Worm (Caenorhabditis elegans) whole organism, young adult: ENCODE measurements around the gene C52E4.12.
A peak's percentile ranks its signal among the peaks of the same experiment; 100 is the strongest.

Experiments used
- B0336.3 ChIP-seq: fragments of 200-800 bp; sonication (Bioruptor generic); IDR thresholded peaks from 2 replicates; pipeline ENCODE4 v1.3.6; 2022; ENCODE audit warnings: missing genetic modification characterization, missing compliant biosample characterization
- D2030.7 ChIP-seq: fragments of 200-800 bp; sonication (Bioruptor generic); IDR thresholded peaks from 2 replicates; pipeline ENCODE4 v1.3.6; 2022; ENCODE audit warnings: missing genetic modification reagents, missing genetic modification characterization, missing compliant biosample characterization
- F49E8.2 ChIP-seq: sonication (generic microtip); optimal IDR thresholded peaks from 3 replicates; lab custom pipeline; 2017; ENCODE audit warnings: missing genetic modification characterization, mild to moderate bottlenecking, missing compliant biosample characterization, antibody characterized with exemption, moderate library complexity; ENCODE audit not compliant: insufficient read depth
- F57A8.1 ChIP-seq: fragments of 200-800 bp; sonication (Bioruptor generic); optimal IDR thresholded peaks from 2 replicates; lab custom pipeline; 2018; ENCODE audit warnings: mild to moderate bottlenecking, missing genetic modification characterization, moderate library complexity, missing compliant biosample characterization
- K11D2.4 ChIP-seq: fragments of 200-800 bp; sonication (Bioruptor generic); IDR thresholded peaks from 2 replicates; pipeline ENCODE4 v1.3.6; 2022; ENCODE audit warnings: missing genetic modification reagents, missing genetic modification characterization, missing compliant biosample characterization
- athp-1 ChIP-seq: sonication (generic microtip); optimal IDR thresholded peaks from 2 replicates; lab custom pipeline; 2017; ENCODE audit warnings: mild to moderate bottlenecking, missing genetic modification characterization, missing compliant biosample characterization
- attf-5 ChIP-seq: fragments of 200-800 bp; sonication (Bioruptor generic); optimal IDR thresholded peaks from 2 replicates; lab custom pipeline; 2018; ENCODE audit warnings: mild to moderate bottlenecking, missing genetic modification characterization, missing compliant biosample characterization
- attf-6 ChIP-seq: fragments of 200-800 bp; sonication (Bioruptor generic); IDR thresholded peaks from 2 replicates; pipeline ENCODE4 v1.3.6; 2022; ENCODE audit warnings: missing genetic modification reagents, missing genetic modification characterization, missing compliant biosample characterization
- cebp-1 ChIP-seq, 2 experiments: fragments of 200-800 bp in 1 of 2; sonication (Bioruptor generic) in 1 of 2; sonication (generic microtip) in 1 of 2; IDR thresholded peaks in 1 of 2; optimal IDR thresholded peaks in 1 of 2; 2 replicates each; pipeline versions ENCODE4 v1.3.6 to Lab custom; 2017 to 2022; ENCODE audit warnings: missing compliant biosample characterization in 2 of 2, missing genetic modification characterization in 2 of 2, mild to moderate bottlenecking in 1 of 2, missing genetic modification reagents in 1 of 2, moderate library complexity in 1 of 2
- ceh-27 ChIP-seq: fragments of 200-800 bp; sonication (Bioruptor generic); optimal IDR thresholded peaks from 2 replicates; lab custom pipeline; 2018; ENCODE audit warnings: mild to moderate bottlenecking, missing genetic modification characterization, moderate library complexity, missing compliant biosample characterization
- ceh-79 ChIP-seq: sonication (generic microtip); optimal IDR thresholded peaks from 2 replicates; lab custom pipeline; 2017; ENCODE audit warnings: mild to moderate bottlenecking, missing genetic modification characterization, missing compliant biosample characterization
- ceh-91 ChIP-seq: fragments of 200-800 bp; sonication (Bioruptor generic); IDR thresholded peaks from 2 replicates; pipeline ENCODE4 v1.3.6; 2022; ENCODE audit warnings: missing genetic modification reagents, missing genetic modification characterization, missing compliant biosample characterization
- dox-1 ChIP-seq: fragments of 200-800 bp; sonication (Bioruptor generic); IDR thresholded peaks from 2 replicates; pipeline ENCODE4 v1.3.6; 2022; ENCODE audit warnings: missing genetic modification reagents, missing genetic modification characterization, missing compliant biosample characterization
- dpl-1 ChIP-seq: fragments of 150-350 bp; optimal IDR thresholded peaks from 2 replicates; lab custom pipeline; 2014; ENCODE audit warnings: missing biosample characterization, missing genetic modification reagents, missing genetic modification characterization
- efl-1 ChIP-seq: fragments of 150-350 bp; optimal IDR thresholded peaks from 2 replicates; lab custom pipeline; 2014; ENCODE audit warnings: missing biosample characterization, missing genetic modification reagents, missing genetic modification characterization
- fkh-3 ChIP-seq: sonication (generic microtip); optimal IDR thresholded peaks from 2 replicates; lab custom pipeline; 2016; ENCODE audit warnings: mild to moderate bottlenecking, missing genetic modification characterization, missing compliant biosample characterization
- let-607 ChIP-seq, 2 experiments: fragments of 200-800 bp in 1 of 2; sonication (Bioruptor generic) in 1 of 2; sonication (generic microtip) in 1 of 2; optimal IDR thresholded peaks; 2 replicates each; lab custom pipeline; 2016 to 2018; ENCODE audit warnings: mild to moderate bottlenecking in 2 of 2, missing compliant biosample characterization in 2 of 2, missing genetic modification characterization in 2 of 2, moderate library complexity in 2 of 2, missing genotype in 1 of 2
- lin-26 ChIP-seq: fragments of 200-800 bp; sonication (Bioruptor generic); IDR thresholded peaks from 2 replicates; pipeline ENCODE4 v1.3.6; 2022; ENCODE audit warnings: missing genetic modification reagents, missing genetic modification characterization, missing compliant biosample characterization
- lin-35 ChIP-seq, 3 experiments: fragments of 150-350 bp in 2 of 3; sonication (generic microtip) in 1 of 3; optimal IDR thresholded peaks; 2 replicates each; lab custom pipeline; 2014 to 2018; ENCODE audit warnings: missing biosample characterization in 3 of 3, missing genetic modification characterization in 3 of 3, missing genetic modification reagents in 3 of 3
- lin-40 ChIP-seq: sonication (generic microtip); optimal IDR thresholded peaks from 2 replicates; lab custom pipeline; 2016; ENCODE audit warnings: missing genetic modification characterization, mild to moderate bottlenecking, missing compliant biosample characterization, missing genotype, missing genetic modification reagents
- lin-54 ChIP-seq: fragments of 200-800 bp; sonication (Bioruptor generic); optimal IDR thresholded peaks from 2 replicates; lab custom pipeline; 2018; ENCODE audit warnings: mild to moderate bottlenecking, missing genetic modification characterization, missing compliant biosample characterization
- lir-1 ChIP-seq: fragments of 200-800 bp; sonication (Bioruptor generic); conservative IDR thresholded peaks from 2 replicates; pipeline ENCODE4 v1.3.6; 2022; ENCODE audit warnings: missing genetic modification reagents, missing genetic modification characterization, missing compliant biosample characterization
- lsl-1 ChIP-seq: fragments of 200-800 bp; sonication (Bioruptor generic); optimal IDR thresholded peaks from 2 replicates; lab custom pipeline; 2018; ENCODE audit warnings: mild to moderate bottlenecking, missing genetic modification characterization, moderate library complexity, missing compliant biosample characterization
- madf-3 ChIP-seq: fragments of 200-800 bp; sonication (Bioruptor generic); IDR thresholded peaks from 2 replicates; pipeline ENCODE4 v1.3.6; 2022; ENCODE audit warnings: missing genetic modification reagents, missing genetic modification characterization, missing compliant biosample characterization
- madf-6 ChIP-seq: fragments of 200-800 bp; sonication (Bioruptor generic); IDR thresholded peaks from 2 replicates; pipeline ENCODE4 v1.3.6; 2022; ENCODE audit warnings: missing genetic modification reagents, missing genetic modification characterization, missing compliant biosample characterization
- nfya-1 ChIP-seq: sonication (generic microtip); optimal IDR thresholded peaks from 2 replicates; lab custom pipeline; 2017; ENCODE audit warnings: antibody characterized with exemption, missing compliant biosample characterization, missing genetic modification characterization, borderline replicate concordance; ENCODE audit not compliant: insufficient read depth
- nfya-2 ChIP-seq: fragments of 200-800 bp; sonication (Bioruptor generic); IDR thresholded peaks from 2 replicates; pipeline ENCODE4 v1.3.6; 2022; ENCODE audit warnings: missing genetic modification reagents, missing genetic modification characterization, missing compliant biosample characterization
- nfyb-1 ChIP-seq: fragments of 200-800 bp; sonication (Bioruptor generic); IDR thresholded peaks from 2 replicates; pipeline ENCODE4 v1.3.6; 2022; ENCODE audit warnings: missing genetic modification reagents, missing genetic modification characterization, missing compliant biosample characterization
- nhr-80 ChIP-seq: sonication (generic microtip); optimal IDR thresholded peaks from 2 replicates; lab custom pipeline; 2016; ENCODE audit warnings: missing genetic modification characterization, missing compliant biosample characterization
- nhr-90 ChIP-seq: sonication (generic microtip); optimal IDR thresholded peaks from 2 replicates; lab custom pipeline; 2016; ENCODE audit warnings: missing genotype, mild to moderate bottlenecking, missing genetic modification characterization, missing compliant biosample characterization
- pbrm-1 ChIP-seq: fragments of 200-800 bp; sonication (Bioruptor generic); IDR thresholded peaks from 2 replicates; pipeline ENCODE4 v1.3.6; 2022; ENCODE audit warnings: missing genetic modification reagents, missing genetic modification characterization, missing compliant biosample characterization
- pha-4 ChIP-seq: fragments of 150-350 bp; sonication (generic microtip); optimal IDR thresholded peaks from 2 replicates; lab custom pipeline; 2014; ENCODE audit warnings: missing biosample characterization, missing genetic modification reagents, missing genetic modification characterization
- repo-1 ChIP-seq: sonication (generic microtip); optimal IDR thresholded peaks from 2 replicates; lab custom pipeline; 2017; ENCODE audit warnings: mild to moderate bottlenecking, missing genetic modification characterization, missing compliant biosample characterization
- snpc-1.1 ChIP-seq: sonication (generic microtip); optimal IDR thresholded peaks from 2 replicates; lab custom pipeline; 2017; ENCODE audit warnings: missing genetic modification characterization, mild to moderate bottlenecking, missing compliant biosample characterization, antibody characterized with exemption, moderate library complexity, missing genotype, missing genetic modification reagents; ENCODE audit not compliant: insufficient read depth
- snpc-4 ChIP-seq, 5 experiments: fragments of 150-350 bp in 1 of 5; sonication (generic microtip) in 4 of 5; optimal IDR thresholded peaks; 2 replicates each; lab custom pipeline; 2014 to 2018; ENCODE audit warnings: missing genetic modification characterization in 5 of 5, missing biosample characterization in 3 of 5, antibody characterized with exemption in 2 of 5, mild to moderate bottlenecking in 2 of 5, missing compliant biosample characterization in 2 of 5, missing genotype in 2 of 5, moderate library complexity in 2 of 5, missing genetic modification reagents in 1 of 5
- tbp1 ChIP-seq: fragments of 200-800 bp; sonication (Bioruptor generic); optimal IDR thresholded peaks from 2 replicates; lab custom pipeline; 2018; ENCODE audit warnings: mild to moderate bottlenecking, missing genetic modification characterization, missing compliant biosample characterization
- tbx-9 ChIP-seq: sonication (generic microtip); optimal IDR thresholded peaks from 2 replicates; lab custom pipeline; 2016; ENCODE audit warnings: borderline replicate concordance, missing genetic modification characterization, inconsistent platforms, missing compliant biosample characterization
- unc-130 ChIP-seq: sonication (generic microtip); optimal IDR thresholded peaks from 2 replicates; lab custom pipeline; 2016; ENCODE audit warnings: missing genetic modification reagents, missing genetic modification characterization, missing compliant biosample characterization
- ztf-3 ChIP-seq: fragments of 200-800 bp; sonication (Bioruptor generic); optimal IDR thresholded peaks from 2 replicates; lab custom pipeline; 2018; ENCODE audit warnings: mild to moderate bottlenecking, missing genetic modification characterization, missing compliant biosample characterization

Gene C52E4.12

DNA sequence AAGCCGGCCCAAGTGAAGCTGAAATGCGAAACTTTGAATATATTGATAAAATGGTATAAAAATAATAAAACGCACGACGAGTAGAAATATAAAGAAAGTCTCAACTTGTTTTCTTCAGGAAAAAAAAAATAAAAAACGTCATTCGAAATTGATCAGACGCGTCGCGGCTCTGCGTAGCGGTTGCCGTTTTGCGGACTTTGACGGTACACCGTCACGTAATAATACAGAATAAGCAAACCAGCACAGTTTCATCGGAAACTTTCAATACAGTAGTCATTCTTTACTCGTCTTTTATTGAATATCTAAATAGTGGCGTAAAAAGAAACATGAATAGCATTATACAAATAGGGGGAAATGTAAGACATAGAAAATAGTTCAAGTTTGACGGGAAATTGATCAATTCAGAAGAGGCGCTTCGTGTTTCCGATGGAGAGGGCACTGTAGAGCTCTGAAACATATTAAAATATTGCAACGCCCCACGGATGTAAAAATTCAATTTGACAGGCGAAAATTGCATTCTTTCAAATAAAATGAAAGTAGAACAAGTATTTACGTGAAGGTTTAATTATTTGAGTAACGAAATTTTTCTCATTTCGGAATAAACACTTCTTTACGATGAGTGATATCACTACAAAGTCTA is 2.1 kb upstream of the C52E4.12 start, which contains the start of the genes cyl-1 and C52E4.7:
cyl-1 (minus strand) TSS at position 18 of the 640 bp plus-strand sequence.
C52E4.7 (plus strand) TSS at position 590 of the 640 bp plus-strand sequence.
- TF ChIP-seq lsl-1 (GFP tag; lab: Kevin White, UChicago): peak; percentile 20
- peak; percentile 46; the same call in 1 of the 2 replicates for TF ChIP-seq dox-1 (GFP tag; lab: Robert Waterston, UW)
- TF ChIP-seq attf-5 (GFP tag; lab: Kevin White, UChicago): peak; percentile 62
- no peak for TF ChIP-seq B0336.3 (GFP tag; lab: Robert Waterston, UW)
- TF ChIP-seq lin-35 (GFP tag; optimal IDR thresholded peaks at IDR 0.05; lab: Kevin White, UChicago): peak in 1 of 3 experiments; percentile 12
- TF ChIP-seq cebp-1 (GFP tag; IDR thresholded peaks at IDR 0.05; lab: Robert Waterston, UW): no peak
- no peak for TF ChIP-seq cebp-1 (tag; optimal IDR thresholded peaks at IDR 0.05; lab: Kevin White, UChicago)
- no peak for TF ChIP-seq snpc-1.1 (tag; lab: Kevin White, UChicago)
- peak; percentile 14 for TF ChIP-seq efl-1
- TF ChIP-seq nhr-80 (tag; lab: Kevin White, UChicago): peak; percentile 9
- no peak for TF ChIP-seq repo-1 (tag; lab: Kevin White, UChicago)
- TF ChIP-seq dpl-1 (GFP tag; lab: Kevin White, UChicago): peak; percentile 30
- TF ChIP-seq madf-6 (GFP tag; lab: Robert Waterston, UW): peak; percentile 42; the same call in 1 of the 2 replicates
- TF ChIP-seq tbp1 (GFP tag; lab: Kevin White, UChicago): peak; percentile 16
- TF ChIP-seq ceh-27: peak; percentile 6
- TF ChIP-seq tbx-9 (tag; lab: Kevin White, UChicago): no peak
- no peak for TF ChIP-seq F57A8.1
- TF ChIP-seq snpc-4 (GFP tag; optimal IDR thresholded peaks at IDR 0.05; lab: Kevin White, UChicago): no peak
- peak; percentile 26 to 83 (median 60) for TF ChIP-seq snpc-4 (tag; optimal IDR thresholded peaks at IDR 0.05; lab: Kevin White, UChicago)
- peak; percentile 46 for TF ChIP-seq lin-54 (GFP tag; lab: Kevin White, UChicago)
- peak; percentile 5 for TF ChIP-seq F49E8.2 (tag; lab: Kevin White, UChicago)
- TF ChIP-seq madf-3 (GFP tag; lab: Robert Waterston, UW): peak; percentile 98
- peak in 1 of 2 experiments; percentile 6 for TF ChIP-seq let-607 (tag; optimal IDR thresholded peaks at IDR 0.05; lab: Kevin White, UChicago)

- TF ChIP-seq lir-1 (GFP tag; lab: Robert Waterston, UW) (no peak), lin-40 (tag; lab: Kevin White, UChicago) (no peak)
Observed at ce11 chrV:11997403-11997802, 1.4 kb downstream of the C52E4.12 start.

- no peak for TF ChIP-seq ceh-91 (GFP tag; lab: Robert Waterston, UW)
- TF ChIP-seq fkh-3 (tag; lab: Kevin White, UChicago): peak; percentile 95
- peak; percentile 59 for TF ChIP-seq athp-1 (tag; lab: Kevin White, UChicago)
- peak; percentile 82 for TF ChIP-seq pbrm-1 (GFP tag; lab: Robert Waterston, UW)
- TF ChIP-seq B0336.3 (GFP tag; lab: Robert Waterston, UW): peak; percentile 91
- 0 out of 2 replicates have a peak, but pooled peaks have one; percentile 54 for TF ChIP-seq K11D2.4 (GFP tag; lab: Robert Waterston, UW)
- peak; percentile 94 for TF ChIP-seq nhr-90
- TF ChIP-seq nhr-80 (tag; lab: Kevin White, UChicago): peak; percentile 81
- peak in 1 of 3 experiments; percentile 85 for TF ChIP-seq lin-35 (GFP tag; optimal IDR thresholded peaks at IDR 0.05; lab: Kevin White, UChicago)
- no peak for TF ChIP-seq nfya-2 (GFP tag; lab: Robert Waterston, UW)
- peak; percentile 92 for TF ChIP-seq lin-26
- peak; percentile 72 for TF ChIP-seq D2030.7
- peak; percentile 41 to 76 for TF ChIP-seq let-607 (tag; optimal IDR thresholded peaks at IDR 0.05; lab: Kevin White, UChicago)
- TF ChIP-seq pha-4: no peak
- peak; percentile 72 for TF ChIP-seq unc-130 (GFP tag; lab: Kevin White, UChicago)
- peak; percentile 83 for TF ChIP-seq F57A8.1
- TF ChIP-seq efl-1: no peak
- TF ChIP-seq nfyb-1: peak; percentile 95
- TF ChIP-seq ceh-79: no peak
- peak; percentile 54 for TF ChIP-seq lsl-1 (GFP tag; lab: Kevin White, UChicago)
- TF ChIP-seq ztf-3 (GFP tag; lab: Kevin White, UChicago): no peak
- no peak; the same call in 1 of the 2 replicates for TF ChIP-seq attf-6 (GFP tag; lab: Robert Waterston, UW)
- no peak for TF ChIP-seq nfya-1 (tag; lab: Kevin White, UChicago)
Observed at ce11 chrV:12001747-12002456, 5.9 kb downstream of the C52E4.12 start, which contains the start of gene gcy-33. Gene gcy-33 (minus strand): TSS chrV:12001797.
